Fruit fly (Drosophila melanogaster) whole organism, embryonic: Measurements from ENCODE around the gene Pax.
A peak's percentile ranks its signal among the peaks of the same experiment; 100 is the strongest.

ENCODE experiments used
- Atf6 ChIP-seq: fragments of 200-800 bp; sonication (Bioruptor generic); IDR thresholded peaks from 2 replicates; pipeline ENCODE4 v1.3.6; 2022; ENCODE audit warnings: missing biosample characterization, missing genetic modification characterization
- CG10267 ChIP-seq: fragments of 200-800 bp; sonication (Bioruptor generic); optimal IDR thresholded peaks from 2 replicates; lab custom pipeline; 2018; ENCODE audit warnings: missing biosample characterization, mild to moderate bottlenecking, missing genetic modification characterization, moderate library complexity
- CG10959 ChIP-seq: fragments of 200-800 bp; sonication (Bioruptor generic); IDR thresholded peaks from 2 replicates; pipeline ENCODE4 v1.3.6; 2022; ENCODE audit warnings: missing biosample characterization, missing genetic modification characterization
- CG12155 ChIP-seq: fragments of 200-800 bp; sonication (Bioruptor generic); optimal IDR thresholded peaks from 3 replicates; lab custom pipeline; 2016; ENCODE audit warnings: missing biosample characterization, missing genetic modification characterization
- CG13775 ChIP-seq: fragments of 200-800 bp; sonication (Bioruptor generic); optimal IDR thresholded peaks from 3 replicates; lab custom pipeline; 2017; ENCODE audit warnings: missing biosample characterization, mild to moderate bottlenecking, missing genetic modification characterization
- CG14965 ChIP-seq: fragments of 200-800 bp; sonication (Bioruptor generic); optimal IDR thresholded peaks from 2 replicates; lab custom pipeline; 2016; ENCODE audit warnings: missing biosample characterization, missing genetic modification characterization, borderline replicate concordance
- CG15073 ChIP-seq: fragments of 200-800 bp; sonication (Bioruptor generic); optimal IDR thresholded peaks from 2 replicates; lab custom pipeline; 2016; ENCODE audit warnings: missing biosample characterization, missing genetic modification characterization
- CG17829 ChIP-seq: fragments of 200-800 bp; optimal IDR thresholded peaks from 2 replicates; lab custom pipeline; 2019; ENCODE audit warnings: missing biosample characterization, mild to moderate bottlenecking, missing genetic modification characterization, moderate library complexity
- CG34422 ChIP-seq: fragments of 200-800 bp; sonication (Bioruptor generic); IDR thresholded peaks from 3 replicates; pipeline ENCODE4 v1.3.6; 2022; ENCODE audit warnings: missing biosample characterization, missing genetic modification characterization
- CG4707 ChIP-seq: fragments of 200-800 bp; sonication (Bioruptor generic); optimal IDR thresholded peaks from 2 replicates; lab custom pipeline; 2018; ENCODE audit warnings: missing biosample characterization, mild to moderate bottlenecking, missing genetic modification characterization, moderate library complexity
- CG7372 ChIP-seq: fragments of 200-800 bp; sonication (Bioruptor generic); IDR thresholded peaks from 2 replicates; pipeline ENCODE4 v1.3.6; 2022; ENCODE audit warnings: missing biosample characterization, missing genetic modification characterization
- CG7839 ChIP-seq: fragments of 200-800 bp; sonication (Bioruptor generic); optimal IDR thresholded peaks from 3 replicates; lab custom pipeline; 2018; ENCODE audit warnings: missing biosample characterization, mild to moderate bottlenecking, missing genetic modification characterization, moderate library complexity
- CHES-1-like ChIP-seq: fragments of 200-800 bp; sonication (Bioruptor generic); optimal IDR thresholded peaks from 2 replicates; lab custom pipeline; 2016; ENCODE audit warnings: missing biosample characterization, missing genetic modification characterization
- Chrac-16 ChIP-seq: fragments of 200-800 bp; sonication (Bioruptor generic); optimal IDR thresholded peaks from 3 replicates; lab custom pipeline; 2016; ENCODE audit warnings: missing biosample characterization, missing genetic modification characterization
- CrebB ChIP-seq: fragments of 200-800 bp; sonication (Bioruptor generic); optimal IDR thresholded peaks from 3 replicates; lab custom pipeline; 2018; ENCODE audit warnings: missing biosample characterization, mild to moderate bottlenecking, missing genetic modification characterization
- Dad ChIP-seq: fragments of 200-800 bp; sonication (Bioruptor generic); optimal IDR thresholded peaks from 3 replicates; lab custom pipeline; 2016; ENCODE audit warnings: missing biosample characterization, missing genetic modification characterization
- Dek ChIP-seq: fragments of 200-800 bp; sonication (Bioruptor generic); optimal IDR thresholded peaks from 3 replicates; lab custom pipeline; 2019; ENCODE audit warnings: missing biosample characterization, mild to moderate bottlenecking, missing genetic modification characterization, moderate library complexity
- Gsc ChIP-seq: fragments of 200-800 bp; sonication (Bioruptor generic); IDR thresholded peaks from 2 replicates; pipeline ENCODE4 v1.3.6; 2022; ENCODE audit warnings: missing biosample characterization, missing genetic modification characterization
- H2.0 ChIP-seq: fragments of 200-800 bp; sonication (Bioruptor generic); IDR thresholded peaks from 2 replicates; pipeline ENCODE4 v1.3.6; 2022; ENCODE audit warnings: missing biosample characterization, missing genetic modification characterization
- Hand ChIP-seq: fragments of 200-800 bp; sonication (Bioruptor generic); optimal IDR thresholded peaks from 2 replicates; lab custom pipeline; 2017; ENCODE audit warnings: mild to moderate bottlenecking, missing biosample characterization, missing genetic modification reagents, missing genetic modification characterization
- Hmr ChIP-seq: fragments of 200-800 bp; sonication (Bioruptor generic); optimal IDR thresholded peaks from 3 replicates; lab custom pipeline; 2017; ENCODE audit warnings: mild to moderate bottlenecking, missing biosample characterization, missing genetic modification reagents, missing genetic modification characterization
- Hr51 ChIP-seq, 2 experiments: fragments of 200-800 bp; sonication (Bioruptor generic); optimal IDR thresholded peaks; 2 replicates in 1 of 2; 3 replicates in 1 of 2; lab custom pipeline; 2016 to 2018; ENCODE audit warnings: missing biosample characterization in 2 of 2, missing genetic modification characterization in 2 of 2, mild to moderate bottlenecking in 1 of 2, moderate library complexity in 1 of 2
- Jarid2 ChIP-seq: fragments of 200-800 bp; sonication (Bioruptor generic); optimal IDR thresholded peaks from 3 replicates; lab custom pipeline; 2017; ENCODE audit warnings: mild to moderate bottlenecking, missing biosample characterization, missing genetic modification reagents, missing genetic modification characterization
- Kr ChIP-seq: fragments of 200-800 bp; sonication (Bioruptor generic); optimal IDR thresholded peaks from 2 replicates; lab custom pipeline; 2017; ENCODE audit warnings: missing biosample characterization, mild to moderate bottlenecking, missing genetic modification characterization
- Myb ChIP-seq: fragments of 200-800 bp; sonication (Bioruptor generic); optimal IDR thresholded peaks from 2 replicates; lab custom pipeline; 2016; ENCODE audit warnings: missing biosample characterization, missing genetic modification characterization
- Opbp ChIP-seq: fragments of 200-800 bp; sonication (Bioruptor generic); IDR thresholded peaks from 3 replicates; pipeline ENCODE4 v1.3.6; 2022; ENCODE audit warnings: missing biosample characterization, missing genetic modification characterization; ENCODE audit not compliant: partially characterized antibody
- Ravus ChIP-seq: fragments of 200-800 bp; sonication (Bioruptor generic); IDR thresholded peaks from 2 replicates; pipeline ENCODE4 v1.3.6; 2022; ENCODE audit warnings: missing biosample characterization, missing genetic modification characterization
- Side ChIP-seq: fragments of 200-800 bp; sonication (Bioruptor generic); optimal IDR thresholded peaks from 2 replicates; lab custom pipeline; 2016; ENCODE audit warnings: missing biosample characterization, missing genetic modification characterization
- Sox100B ChIP-seq: fragments of 200-800 bp; sonication (Bioruptor generic); optimal IDR thresholded peaks from 3 replicates; lab custom pipeline; 2018; ENCODE audit warnings: missing biosample characterization, mild to moderate bottlenecking, missing genetic modification characterization
- Trl ChIP-seq, 3 experiments: fragments of >200 bp in 2 of 3; fragments of 200-800 bp in 1 of 3; sonication (Bioruptor generic) in 1 of 3; optimal IDR thresholded peaks; 2 replicates in 1 of 3; 3 replicates in 2 of 3; lab custom pipeline; 2016 to 2017; ENCODE audit warnings: missing biosample characterization in 1 of 3, missing genetic modification characterization in 1 of 3
- Usf ChIP-seq: fragments of 200-800 bp; sonication (Bioruptor generic); optimal IDR thresholded peaks from 2 replicates; lab custom pipeline; 2017; ENCODE audit warnings: missing genotype, missing biosample characterization, missing genetic modification characterization
- Vsx1 ChIP-seq: fragments of 200-800 bp; sonication (Bioruptor generic); optimal IDR thresholded peaks from 2 replicates; lab custom pipeline; 2017; ENCODE audit warnings: missing biosample characterization, mild to moderate bottlenecking, missing genetic modification characterization, missing genetic modification reagents
- YL-1 ChIP-seq: fragments of 200-800 bp; sonication (Bioruptor generic); optimal IDR thresholded peaks from 3 replicates; lab custom pipeline; 2017; ENCODE audit warnings: missing biosample characterization, mild to moderate bottlenecking, missing genetic modification characterization
- btn ChIP-seq: fragments of 200-800 bp; sonication (Bioruptor generic); optimal IDR thresholded peaks from 2 replicates; lab custom pipeline; 2016; ENCODE audit warnings: missing biosample characterization, missing genetic modification characterization
- chn ChIP-seq: fragments of 200-800 bp; sonication (Bioruptor generic); optimal IDR thresholded peaks from 2 replicates; lab custom pipeline; 2016; ENCODE audit warnings: missing biosample characterization, missing genetic modification characterization
- corto ChIP-seq: fragments of 200-800 bp; sonication (Bioruptor generic); optimal IDR thresholded peaks from 2 replicates; lab custom pipeline; 2016; ENCODE audit warnings: missing biosample characterization, mild to moderate bottlenecking, missing genetic modification characterization, moderate library complexity
- cwo ChIP-seq: fragments of 200-800 bp; sonication (Bioruptor generic); optimal IDR thresholded peaks from 3 replicates; lab custom pipeline; 2017; ENCODE audit warnings: missing biosample characterization, missing genetic modification characterization, mild to moderate bottlenecking, moderate library complexity, missing genetic modification reagents
- da ChIP-seq: fragments of 200-800 bp; sonication (Bioruptor generic); optimal IDR thresholded peaks from 2 replicates; lab custom pipeline; 2016; ENCODE audit warnings: missing biosample characterization, missing genetic modification characterization
- exex ChIP-seq: fragments of 200-800 bp; sonication (Bioruptor generic); optimal IDR thresholded peaks from 4 replicates; lab custom pipeline; 2018; ENCODE audit warnings: missing biosample characterization, mild to moderate bottlenecking, missing genetic modification characterization, moderate library complexity
- gem ChIP-seq: fragments of 200-800 bp; sonication (Bioruptor generic); optimal IDR thresholded peaks from 2 replicates; lab custom pipeline; 2019; ENCODE audit warnings: missing biosample characterization, mild to moderate bottlenecking, missing genetic modification characterization, moderate library complexity
- h ChIP-seq: fragments of >200 bp; optimal IDR thresholded peaks from 2 replicates; lab custom pipeline; 2017
- jumu ChIP-seq: fragments of 200-800 bp; sonication (Bioruptor generic); optimal IDR thresholded peaks from 3 replicates; lab custom pipeline; 2016; ENCODE audit warnings: missing biosample characterization, missing genetic modification characterization
- klu ChIP-seq: fragments of 200-800 bp; sonication (Bioruptor generic); IDR thresholded peaks from 2 replicates; pipeline ENCODE4 v1.3.6; 2022; ENCODE audit warnings: missing biosample characterization, missing genetic modification characterization
- lilli ChIP-seq: fragments of 200-800 bp; sonication (Bioruptor generic); optimal IDR thresholded peaks from 3 replicates; lab custom pipeline; 2016; ENCODE audit warnings: missing biosample characterization, missing genetic modification characterization
- sens ChIP-seq: fragments of 200-800 bp; sonication (Bioruptor generic); peaks from one replicate; lab custom pipeline; 2016; ENCODE audit warnings: missing biosample characterization, missing genetic modification characterization
- sr ChIP-seq: fragments of 200-800 bp; sonication (Bioruptor generic); IDR thresholded peaks from 3 replicates; pipeline ENCODE4 v1.3.6; 2022; ENCODE audit warnings: missing biosample characterization, missing genetic modification characterization
- tap ChIP-seq: fragments of 200-800 bp; optimal IDR thresholded peaks from 3 replicates; lab custom pipeline; 2019; ENCODE audit warnings: missing biosample characterization, mild to moderate bottlenecking, missing genetic modification characterization, moderate library complexity
- tgo ChIP-seq: fragments of 200-800 bp; sonication (Bioruptor generic); IDR thresholded peaks from 3 replicates; pipeline ENCODE4 v1.3.6; 2022; ENCODE audit warnings: missing biosample characterization, missing genetic modification characterization
- unpg ChIP-seq: fragments of 200-800 bp; sonication (Bioruptor generic); optimal IDR thresholded peaks from 3 replicates; lab custom pipeline; 2018; ENCODE audit warnings: missing biosample characterization, mild to moderate bottlenecking, missing genetic modification characterization, moderate library complexity
- vvl ChIP-seq: fragments of 200-800 bp; sonication (Bioruptor generic); IDR thresholded peaks from 2 replicates; pipeline ENCODE4 v1.3.6; 2022; ENCODE audit warnings: missing biosample characterization, missing genetic modification characterization
- zfh1 ChIP-seq: fragments of 200-800 bp; sonication (Bioruptor generic); IDR thresholded peaks from 3 replicates; pipeline ENCODE4 v1.3.6; 2022; ENCODE audit warnings: missing biosample characterization, missing genetic modification characterization

The Pax gene

DNA sequence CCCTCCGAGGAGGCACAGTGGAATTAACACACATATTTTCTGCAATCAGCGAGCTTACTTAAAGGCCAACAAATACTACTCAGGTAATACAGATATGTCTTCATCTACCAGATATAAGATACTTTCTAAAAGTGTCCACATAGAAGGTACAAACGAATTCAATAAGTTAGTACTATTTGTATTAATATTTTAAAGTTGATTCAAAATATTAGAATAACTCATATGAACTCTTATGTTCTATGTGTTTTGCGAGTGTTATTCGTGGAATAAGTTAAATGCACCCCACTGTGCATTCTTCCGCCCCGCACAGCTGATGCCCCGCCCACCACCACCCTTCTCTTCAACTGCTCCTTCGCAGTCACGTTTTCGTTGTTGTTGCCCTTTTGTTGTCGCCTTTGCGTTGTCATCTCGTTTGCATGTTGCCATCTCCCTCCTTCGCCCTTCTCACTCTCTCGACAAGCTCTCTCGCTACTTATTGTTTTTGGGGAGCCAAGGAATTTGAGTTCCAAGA lies 64.7 kb downstream of the Pax start (continued):
- peak; percentile 63 for TF ChIP-seq CG4707
- TF ChIP-seq tgo: no peak
- TF ChIP-seq Side (GFP tag; lab: Kevin White, UChicago): no peak
- TF ChIP-seq CG17829 (tag; lab: Kevin White, UChicago): no peak
- TF ChIP-seq exex (tag; lab: Kevin White, UChicago): no peak
- TF ChIP-seq vvl (GFP tag; lab: Robert Waterston, UW): no peak
- no peak for TF ChIP-seq Gsc (GFP tag; lab: Robert Waterston, UW)
- no peak for TF ChIP-seq jumu (GFP tag; lab: Kevin White, UChicago)
- TF ChIP-seq klu (GFP tag; lab: Robert Waterston, UW): no peak
- TF ChIP-seq CG10267 (tag; lab: Kevin White, UChicago): no peak
- peak; percentile 19 for TF ChIP-seq corto (GFP tag; lab: Kevin White, UChicago)
- no peak for TF ChIP-seq CG13775 (GFP tag; lab: Kevin White, UChicago)
- no peak for TF ChIP-seq tap (tag; lab: Kevin White, UChicago)
- TF ChIP-seq Hand (GFP tag; lab: Kevin White, UChicago): no peak
- TF ChIP-seq Hmr: peak; percentile 8
- no peak for TF ChIP-seq cwo (GFP tag; lab: Kevin White, UChicago)
- TF ChIP-seq CG7372 (GFP tag; lab: Robert Waterston, UW): no peak
- no peak for TF ChIP-seq CG15073 (GFP tag; lab: Kevin White, UChicago)
- no peak for TF ChIP-seq sr (GFP tag; lab: Robert Waterston, UW)
- TF ChIP-seq Hr51 (GFP tag; optimal IDR thresholded peaks at IDR 0.05; lab: Kevin White, UChicago): peak in 1 of 2 experiments; percentile 1
- TF ChIP-seq chn (GFP tag; lab: Kevin White, UChicago): no peak
- TF ChIP-seq zfh1 (GFP tag; lab: Robert Waterston, UW): 0 out of 3 replicates have a peak, but pooled peaks have one; percentile 17
- TF ChIP-seq Dad: no peak
- TF ChIP-seq unpg (GFP tag; lab: Kevin White, UChicago): peak; percentile 5
- TF ChIP-seq CG12155: peak; percentile 17
- TF ChIP-seq Usf: no peak
- TF ChIP-seq btn (GFP tag; lab: Kevin White, UChicago): no peak
- TF ChIP-seq Opbp (GFP tag; lab: Robert Waterston, UW): no peak
- TF ChIP-seq YL-1 (GFP tag; lab: Kevin White, UChicago): no peak
- peak; percentile 80 for TF ChIP-seq sens
- TF ChIP-seq lilli: no peak
- TF ChIP-seq Jarid2 (GFP tag; lab: Kevin White, UChicago): no peak
- no peak for TF ChIP-seq CG10959 (GFP tag; lab: Robert Waterston, UW)
- no peak for TF ChIP-seq Vsx1 (GFP tag; lab: Kevin White, UChicago)
- TF ChIP-seq Chrac-16 (GFP tag; lab: Kevin White, UChicago): no peak
- no peak for TF ChIP-seq Ravus (GFP tag; lab: Robert Waterston, UW)
- no peak for TF ChIP-seq h
- no peak for TF ChIP-seq CG14965 (GFP tag; lab: Kevin White, UChicago)
- TF ChIP-seq CG7839 (tag; lab: Kevin White, UChicago): no peak
- no peak for TF ChIP-seq CG34422 (GFP tag; lab: Robert Waterston, UW)
- no peak for TF ChIP-seq H2.0 (GFP tag; lab: Robert Waterston, UW)
- no peak for TF ChIP-seq Sox100B (GFP tag; lab: Kevin White, UChicago)
- no peak for TF ChIP-seq CHES-1-like (GFP tag; lab: Kevin White, UChicago)
- peak; percentile 34 for TF ChIP-seq gem (tag; lab: Kevin White, UChicago)
- no peak for TF ChIP-seq CrebB (tag; lab: Kevin White, UChicago)
- peak in 1 of 2 experiments; percentile 7 for TF ChIP-seq Trl (optimal IDR thresholded peaks at IDR 0.05; lab: Kevin White, UChicago)
- TF ChIP-seq Trl (GFP tag; optimal IDR thresholded peaks at IDR 0.05; lab: Kevin White, UChicago): no peak
- TF ChIP-seq Atf6 (GFP tag; lab: Robert Waterston, UW): no peak
- no peak for TF ChIP-seq Kr (GFP tag; lab: Kevin White, UChicago)
- no peak for TF ChIP-seq da (GFP tag; lab: Kevin White, UChicago)
- TF ChIP-seq Dek (tag; lab: Kevin White, UChicago): no peak
- TF ChIP-seq Myb (GFP tag; lab: Kevin White, UChicago): no peak
